Worm (Caenorhabditis elegans) whole organism, late embryonic: ENCODE results near the gene F53B2.5.

Experiments used
- C38D4.7 ChIP-seq: fragments of 200-800 bp; sonication (Bioruptor generic); optimal IDR thresholded peaks from 2 replicates; lab custom pipeline; 2018; ENCODE audit warnings: mild to moderate bottlenecking, missing genetic modification characterization, moderate library complexity, missing compliant biosample characterization
- F13H6.1 ChIP-seq: sonication (generic microtip); optimal IDR thresholded peaks from 2 replicates; lab custom pipeline; 2016; ENCODE audit warnings: missing genetic modification characterization, missing compliant biosample characterization
- K02D7.2 ChIP-seq: sonication (generic microtip); optimal IDR thresholded peaks from 2 replicates; lab custom pipeline; 2017; ENCODE audit warnings: mild to moderate bottlenecking, missing genetic modification characterization, missing compliant biosample characterization
- ama-1 ChIP-seq: fragments of 150-350 bp; optimal IDR thresholded peaks from 2 replicates; lab custom pipeline; 2014
- ceh-14 ChIP-seq: sonication (generic microtip); optimal IDR thresholded peaks from 2 replicates; lab custom pipeline; 2016; ENCODE audit warnings: missing genotype, missing genetic modification characterization, missing compliant biosample characterization
- ceh-18 ChIP-seq: sonication (generic microtip); optimal IDR thresholded peaks from 2 replicates; lab custom pipeline; 2016; ENCODE audit warnings: missing genetic modification characterization, missing compliant biosample characterization
- ceh-22 ChIP-seq: sonication (generic microtip); optimal IDR thresholded peaks from 2 replicates; lab custom pipeline; 2017; ENCODE audit warnings: missing biosample characterization, missing genetic modification characterization
- ceh-24 ChIP-seq: sonication (generic microtip); optimal IDR thresholded peaks from 2 replicates; lab custom pipeline; 2016; ENCODE audit warnings: mild to moderate bottlenecking, missing genetic modification characterization, missing compliant biosample characterization
- ceh-34 ChIP-seq: sonication (generic microtip); optimal IDR thresholded peaks from 2 replicates; lab custom pipeline; 2016; ENCODE audit warnings: mild to moderate bottlenecking, missing genetic modification characterization, missing compliant biosample characterization
- ceh-45 ChIP-seq: fragments of 200-800 bp; sonication (Bioruptor generic); IDR thresholded peaks from 2 replicates; pipeline ENCODE4 v1.3.6; 2022; ENCODE audit warnings: missing genetic modification reagents, missing genetic modification characterization, missing compliant biosample characterization
- ceh-6 ChIP-seq: fragments of 200-800 bp; sonication (Bioruptor generic); optimal IDR thresholded peaks from 2 replicates; lab custom pipeline; 2018; ENCODE audit warnings: mild to moderate bottlenecking, missing genetic modification characterization, missing compliant biosample characterization
- ceh-9 ChIP-seq: sonication (generic microtip); optimal IDR thresholded peaks from 2 replicates; lab custom pipeline; 2016; ENCODE audit warnings: mild to moderate bottlenecking, missing genetic modification characterization, inconsistent platforms, missing compliant biosample characterization
- dmd-4 ChIP-seq: sonication (generic microtip); optimal IDR thresholded peaks from 2 replicates; lab custom pipeline; 2016; ENCODE audit warnings: borderline replicate concordance, missing genetic modification characterization, missing compliant biosample characterization
- ets-4 ChIP-seq: sonication (generic microtip); optimal IDR thresholded peaks from 2 replicates; lab custom pipeline; 2016; ENCODE audit warnings: missing genetic modification characterization, missing compliant biosample characterization
- eyg-1 ChIP-seq: sonication (generic microtip); optimal IDR thresholded peaks from 2 replicates; lab custom pipeline; 2016; ENCODE audit warnings: missing genotype, missing genetic modification characterization, missing compliant biosample characterization
- fkh-10 ChIP-seq: fragments of 150-350 bp; optimal IDR thresholded peaks from 2 replicates; lab custom pipeline; 2014; ENCODE audit warnings: missing biosample characterization, missing genetic modification reagents, missing genetic modification characterization
- fkh-6 ChIP-seq: sonication (generic microtip); optimal IDR thresholded peaks from 2 replicates; lab custom pipeline; 2016; ENCODE audit warnings: missing genetic modification characterization, missing compliant biosample characterization
- gmeb-2 ChIP-seq: sonication (generic microtip); optimal IDR thresholded peaks from 2 replicates; lab custom pipeline; 2016; ENCODE audit warnings: missing genetic modification characterization, inconsistent platforms, missing compliant biosample characterization
- hlh-15 ChIP-seq: sonication (generic microtip); optimal IDR thresholded peaks from 2 replicates; lab custom pipeline; 2016; ENCODE audit warnings: missing genetic modification characterization, missing compliant biosample characterization
- hlh-30 ChIP-seq: sonication (generic microtip); optimal IDR thresholded peaks from 2 replicates; lab custom pipeline; 2017; ENCODE audit warnings: antibody characterized with exemption, missing genetic modification characterization, missing compliant biosample characterization; ENCODE audit not compliant: insufficient read depth
- hlh-8 ChIP-seq: sonication (generic microtip); optimal IDR thresholded peaks from 2 replicates; lab custom pipeline; 2016; ENCODE audit warnings: missing genotype, missing genetic modification characterization, missing compliant biosample characterization
- lim-6 ChIP-seq: sonication (generic microtip); optimal IDR thresholded peaks from 2 replicates; lab custom pipeline; 2016; ENCODE audit warnings: missing genetic modification characterization, missing compliant biosample characterization
- madf-2 ChIP-seq: sonication (generic microtip); optimal IDR thresholded peaks from 2 replicates; lab custom pipeline; 2017; ENCODE audit warnings: missing genetic modification characterization, missing compliant biosample characterization
- mec-3 ChIP-seq: sonication (generic microtip); optimal IDR thresholded peaks from 2 replicates; lab custom pipeline; 2016; ENCODE audit warnings: borderline replicate concordance, missing genetic modification characterization, missing compliant biosample characterization
- nfya-1 ChIP-seq: sonication (generic microtip); optimal IDR thresholded peaks from 2 replicates; lab custom pipeline; 2017; ENCODE audit warnings: missing genetic modification characterization, mild to moderate bottlenecking, missing compliant biosample characterization, antibody characterized with exemption, moderate library complexity
- nhr-11 ChIP-seq: fragments of 150-350 bp; optimal IDR thresholded peaks from 2 replicates; lab custom pipeline; 2014; ENCODE audit warnings: missing biosample characterization, missing genetic modification characterization
- npax-4 ChIP-seq: sonication (generic microtip); optimal IDR thresholded peaks from 2 replicates; lab custom pipeline; 2016; ENCODE audit warnings: missing genetic modification characterization, missing compliant biosample characterization
- odd-2 ChIP-seq: sonication (generic microtip); optimal IDR thresholded peaks from 2 replicates; lab custom pipeline; 2017; ENCODE audit warnings: antibody characterized with exemption, mild to moderate bottlenecking, missing genetic modification characterization, missing compliant biosample characterization
- pax-1 ChIP-seq: fragments of 150-350 bp; optimal IDR thresholded peaks from 2 replicates; lab custom pipeline; 2014; ENCODE audit warnings: missing biosample characterization, missing genetic modification characterization
- pha-4 ChIP-seq: fragments of 150-350 bp; optimal IDR thresholded peaks from 2 replicates; lab custom pipeline; 2018; ENCODE audit warnings: missing biosample characterization, missing genetic modification reagents, missing genetic modification characterization
- rnt-1 ChIP-seq: sonication (generic microtip); optimal IDR thresholded peaks from 2 replicates; lab custom pipeline; 2016; ENCODE audit warnings: missing genetic modification characterization, missing compliant biosample characterization
- tbx-2 ChIP-seq: sonication (generic microtip); optimal IDR thresholded peaks from 2 replicates; lab custom pipeline; 2016; ENCODE audit warnings: missing genetic modification characterization, missing compliant biosample characterization
- ttx-3 ChIP-seq: sonication (generic microtip); optimal IDR thresholded peaks from 2 replicates; lab custom pipeline; 2016; ENCODE audit warnings: missing genetic modification reagents, missing genetic modification characterization, missing compliant biosample characterization
- unc-55 ChIP-seq: sonication (generic microtip); optimal IDR thresholded peaks from 2 replicates; lab custom pipeline; 2017; ENCODE audit warnings: missing biosample characterization, missing genetic modification reagents, missing genetic modification characterization
- unc-86 ChIP-seq: sonication (generic microtip); optimal IDR thresholded peaks from 2 replicates; lab custom pipeline; 2016; ENCODE audit warnings: missing genetic modification characterization, missing compliant biosample characterization
- zip-5 ChIP-seq: sonication (generic microtip); optimal IDR thresholded peaks from 2 replicates; lab custom pipeline; 2016; ENCODE audit warnings: missing genetic modification characterization, missing compliant biosample characterization
- ztf-16 ChIP-seq: sonication (generic microtip); optimal IDR thresholded peaks from 2 replicates; lab custom pipeline; 2017; ENCODE audit warnings: missing genetic modification characterization, missing compliant biosample characterization

Gene F53B2.5

DNA sequence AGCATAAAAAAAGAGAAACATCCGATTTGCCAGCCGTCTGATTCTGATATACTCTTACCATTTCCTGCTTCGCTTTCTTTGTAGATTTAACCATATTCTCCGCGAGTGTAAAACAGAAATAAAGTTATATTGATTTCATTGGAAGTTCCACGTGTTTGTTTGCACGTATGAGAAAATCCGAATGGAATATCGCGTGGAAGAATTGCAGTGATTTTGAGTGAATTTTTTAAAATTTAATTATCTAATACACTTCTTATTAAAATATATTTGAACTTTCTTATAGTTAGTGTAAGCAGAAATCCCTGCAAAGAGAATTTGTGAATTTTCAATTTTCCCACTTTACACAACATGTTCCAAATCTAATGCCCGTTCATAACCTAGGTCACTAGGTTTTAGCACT is at the start of gene F53B2.5:
Gene F53B2.5 (minus strand): TSS at position 101 of the 400 bp plus-strand sequence.
- TF ChIP-seq hlh-15 (tag; lab: Kevin White, UChicago) (no peak), ceh-14 (tag; lab: Kevin White, UChicago) (no peak), fkh-6 (tag; lab: Kevin White, UChicago) (no peak), hlh-30 (no peak), ceh-45 (no peak), ceh-18 (no peak), ama-1 (lab: Kevin White, UChicago) (no peak), lim-6 (no peak), hlh-8 (tag; lab: Kevin White, UChicago) (no peak), zip-5 (tag; lab: Kevin White, UChicago) (no peak)

DNA sequence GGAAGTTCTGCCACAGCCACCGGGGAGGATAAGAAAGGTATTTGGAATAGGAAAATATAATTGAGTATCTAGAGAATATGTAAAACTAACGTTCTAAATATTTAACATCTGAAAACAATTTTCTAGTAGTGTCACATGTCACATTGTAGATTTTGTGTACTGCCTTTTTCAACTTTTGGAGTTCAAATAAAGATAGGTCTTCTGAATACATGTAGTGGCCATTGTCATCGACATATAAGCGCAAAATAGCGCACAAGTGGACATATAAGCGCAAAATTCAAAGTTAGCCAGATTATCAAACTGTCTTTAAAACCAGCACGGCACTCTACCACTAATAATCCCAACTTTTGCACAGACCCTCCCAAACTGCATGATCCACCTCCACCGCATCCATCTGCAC is 43.3 kb upstream of the F53B2.5 start:
- no peak for TF ChIP-seq C38D4.7 (GFP tag; lab: Kevin White, UChicago)
- TF ChIP-seq ceh-34 (tag; lab: Kevin White, UChicago): no peak
- no peak for TF ChIP-seq mec-3 (tag; lab: Kevin White, UChicago)
- no peak for TF ChIP-seq madf-2 (tag; lab: Kevin White, UChicago)
- no peak for TF ChIP-seq ceh-22
- TF ChIP-seq pha-4 (tag; lab: Kevin White, UChicago): no peak
- TF ChIP-seq eyg-1: no peak
- no peak for TF ChIP-seq rnt-1

DNA sequence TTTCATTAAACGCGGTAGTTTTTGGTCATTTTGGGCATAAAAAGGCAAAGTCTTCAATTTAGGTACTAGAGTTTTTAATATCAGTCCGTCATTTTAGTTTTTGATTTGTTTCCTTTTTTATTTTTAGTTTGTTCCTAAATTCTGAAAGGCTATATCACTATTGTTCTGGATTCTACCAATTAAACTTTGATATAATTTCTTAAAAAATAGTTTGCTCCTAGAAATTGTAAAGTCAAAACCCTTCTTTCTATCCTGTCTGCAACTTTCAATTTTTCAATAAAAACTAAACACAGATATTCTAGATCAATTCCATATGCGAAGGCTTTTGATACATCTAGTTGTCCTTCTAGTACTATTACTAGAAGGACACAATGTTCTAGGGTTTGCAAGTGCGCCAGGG is 42.1 kb upstream of the F53B2.5 start, which contains the start of gene K08E7.5:
Gene K08E7.5 (plus strand): TSS at position 301 of the 400 bp plus-strand sequence.
- TF ChIP-seq hlh-15 (tag; lab: Kevin White, UChicago) (no peak), npax-4 (tag; lab: Kevin White, UChicago) (no peak), ama-1 (lab: Kevin White, UChicago) (no peak), K02D7.2 (no peak), ceh-9 (tag; lab: Kevin White, UChicago) (no peak), pax-1 (no peak), fkh-10 (GFP tag; lab: Kevin White, UChicago) (no peak), ztf-16 (tag; lab: Kevin White, UChicago) (no peak), gmeb-2 (tag; lab: Kevin White, UChicago) (no peak), ceh-24 (tag; lab: Kevin White, UChicago) (no peak), tbx-2 (no peak), dmd-4 (tag; lab: Kevin White, UChicago) (no peak), ttx-3 (tag; lab: Kevin White, UChicago) (no peak), unc-86 (tag; lab: Kevin White, UChicago) (no peak), C38D4.7 (GFP tag; lab: Kevin White, UChicago) (no peak)
- TF ChIP-seq, all 69 proteins: peak for 0

DNA sequence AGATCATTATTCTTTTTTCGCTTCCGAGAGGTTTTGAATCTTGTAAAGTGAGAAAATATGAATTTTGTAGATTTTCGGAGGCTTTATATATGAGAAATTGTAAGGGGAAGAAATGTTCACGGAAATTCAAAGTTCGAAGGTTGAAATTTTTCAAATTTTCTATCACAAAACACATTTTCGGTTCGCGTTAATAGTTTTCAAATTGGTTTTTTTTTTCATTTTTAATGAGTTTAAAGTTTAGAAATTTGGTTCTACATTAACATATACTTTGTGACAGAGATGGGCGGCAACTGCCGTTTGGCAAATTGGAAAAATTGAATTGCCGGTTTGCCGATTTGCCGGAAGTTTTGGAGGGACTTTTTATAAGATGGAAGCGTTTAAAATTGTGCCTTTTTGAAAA is 40.1 kb upstream of the F53B2.5 start, which contains the start of gene K08E7.4:
Gene K08E7.4 (minus strand): TSS at position 101 of the 400 bp plus-strand sequence.
- no peak for TF ChIP-seq F13H6.1
- no peak for TF ChIP-seq odd-2 (tag; lab: Kevin White, UChicago)
- no peak for TF ChIP-seq hlh-15 (tag; lab: Kevin White, UChicago)
- no peak for TF ChIP-seq nfya-1 (tag; lab: Kevin White, UChicago)
- no peak for TF ChIP-seq nhr-11 (tag; lab: Kevin White, UChicago)
- TF ChIP-seq unc-55 (GFP tag; lab: Kevin White, UChicago): no peak
- TF ChIP-seq ceh-18: no peak
- TF ChIP-seq dmd-4 (tag; lab: Kevin White, UChicago): no peak
- TF ChIP-seq ceh-6 (GFP tag; lab: Kevin White, UChicago): no peak
- no peak for TF ChIP-seq ets-4 (tag; lab: Kevin White, UChicago)
